Worm (Caenorhabditis elegans) whole organism, L4 larva: ENCODE measurements around the gene Y49F6B.2.
"Not testable (repeated sequence)": the region's sequence is repeated elsewhere in the genome, so short reads cannot be mapped to it uniquely, and the experiment has no call there.

Experiments
- F37D6.2 ChIP-seq: sonication (generic microtip); optimal IDR thresholded peaks from 2 replicates; lab custom pipeline; 2016; ENCODE audit warnings: mild to moderate bottlenecking, missing genetic modification characterization, missing compliant biosample characterization
- F49E8.2 ChIP-seq: sonication (generic microtip); optimal IDR thresholded peaks from 2 replicates; lab custom pipeline; 2016; ENCODE audit warnings: missing compliant biosample characterization, mild to moderate bottlenecking, missing genetic modification characterization, borderline replicate concordance
- Y105C5A.15 ChIP-seq: fragments of 200-800 bp; sonication (Bioruptor generic); IDR thresholded peaks from 2 replicates; pipeline ENCODE4 v1.3.6; 2022; ENCODE audit warnings: missing genetic modification characterization, missing compliant biosample characterization
- aha-1 ChIP-seq: fragments of 150-350 bp; peaks from one replicate; lab custom pipeline; 2014; ENCODE audit warnings: missing biosample characterization, missing genetic modification characterization
- ama-1 ChIP-seq: fragments of 150-350 bp; optimal IDR thresholded peaks from 2 replicates; lab custom pipeline; 2014; ENCODE audit warnings: inconsistent platforms, mixed read lengths
- arid-1 ChIP-seq: fragments of 200-800 bp; sonication (Bioruptor generic); conservative IDR thresholded peaks from 2 replicates; pipeline ENCODE4 v1.3.6; 2022; ENCODE audit warnings: missing genetic modification reagents, missing genetic modification characterization, missing compliant biosample characterization
- attf-4 ChIP-seq: sonication (generic microtip); optimal IDR thresholded peaks from 3 replicates; lab custom pipeline; 2017; ENCODE audit warnings: missing biosample characterization, missing genetic modification characterization
- ceh-20 ChIP-seq: fragments of 200-800 bp; sonication (Bioruptor generic); IDR thresholded peaks from 2 replicates; pipeline ENCODE4 v1.3.6; 2022; ENCODE audit warnings: missing genetic modification reagents, missing genetic modification characterization, missing compliant biosample characterization
- ceh-32 ChIP-seq: sonication (generic microtip); optimal IDR thresholded peaks from 2 replicates; lab custom pipeline; 2016; ENCODE audit warnings: mild to moderate bottlenecking, missing genetic modification characterization, missing compliant biosample characterization; ENCODE audit not compliant: poor library complexity
- ceh-82 ChIP-seq: sonication (generic microtip); optimal IDR thresholded peaks from 2 replicates; lab custom pipeline; 2017; ENCODE audit warnings: missing biosample characterization, missing genetic modification characterization
- daf-19 ChIP-seq: fragments of 200-800 bp; sonication (Bioruptor generic); conservative IDR thresholded peaks from 2 replicates; pipeline ENCODE4 v1.3.6; 2022; ENCODE audit warnings: missing genetic modification characterization, missing compliant biosample characterization
- dmd-6 ChIP-seq: fragments of 200-800 bp; sonication (Bioruptor generic); IDR thresholded peaks from 2 replicates; pipeline ENCODE4 v1.3.6; 2022; ENCODE audit warnings: missing genetic modification reagents, missing genetic modification characterization, missing compliant biosample characterization
- dmd-8 ChIP-seq: fragments of 200-800 bp; sonication (Bioruptor generic); IDR thresholded peaks from 2 replicates; pipeline ENCODE4 v1.3.6; 2022; ENCODE audit warnings: missing genetic modification characterization, missing compliant biosample characterization
- egl-43 ChIP-seq: fragments of 200-800 bp; sonication (Bioruptor generic); IDR thresholded peaks from 2 replicates; pipeline ENCODE4 v1.3.6; 2022; ENCODE audit warnings: missing genetic modification reagents, missing genetic modification characterization, missing compliant biosample characterization
- fkh-10 ChIP-seq: fragments of 150-350 bp; optimal IDR thresholded peaks from 2 replicates; lab custom pipeline; 2014; ENCODE audit warnings: missing biosample characterization, missing genetic modification reagents, missing genetic modification characterization
- hlh-30 ChIP-seq: sonication (generic microtip); optimal IDR thresholded peaks from 2 replicates; lab custom pipeline; 2017; ENCODE audit warnings: antibody characterized with exemption, mild to moderate bottlenecking, missing genetic modification characterization, missing compliant biosample characterization; ENCODE audit not compliant: insufficient read depth
- lin-13 ChIP-seq: fragments of 150-350 bp; optimal IDR thresholded peaks from 2 replicates; lab custom pipeline; 2014; ENCODE audit warnings: missing biosample characterization, missing genetic modification reagents, missing genetic modification characterization
- lin-15B ChIP-seq: fragments of 150-350 bp; sonication (generic microtip); optimal IDR thresholded peaks from 3 replicates; lab custom pipeline; 2014; ENCODE audit warnings: missing biosample characterization, missing genetic modification characterization
- lsy-2 ChIP-seq, 2 experiments: fragments of 150-350 bp in 1 of 2; sonication (generic microtip) in 1 of 2; optimal IDR thresholded peaks; 2 replicates each; lab custom pipeline; 2014 to 2017; ENCODE audit warnings: missing biosample characterization in 2 of 2, missing genetic modification characterization in 2 of 2
- madf-5 ChIP-seq, 2 experiments: fragments of 200-800 bp; sonication (Bioruptor generic); IDR thresholded peaks; 2 replicates each; pipeline ENCODE4 v1.3.6; 2022; ENCODE audit warnings: missing compliant biosample characterization in 2 of 2, missing genetic modification characterization in 2 of 2
- madf-9 ChIP-seq: fragments of 200-800 bp; sonication (Bioruptor generic); conservative IDR thresholded peaks from 2 replicates; pipeline ENCODE4 v1.3.6; 2022; ENCODE audit warnings: missing genetic modification reagents, missing genetic modification characterization, missing compliant biosample characterization
- mes-2 ChIP-seq: sonication (generic microtip); optimal IDR thresholded peaks from 2 replicates; lab custom pipeline; 2016; ENCODE audit warnings: missing genotype, mild to moderate bottlenecking, missing genetic modification characterization, missing compliant biosample characterization; ENCODE audit not compliant: poor library complexity, severe bottlenecking
- mxl-2 ChIP-seq: fragments of 200-800 bp; sonication (Bioruptor generic); conservative IDR thresholded peaks from 2 replicates; pipeline ENCODE4 v1.3.6; 2022; ENCODE audit warnings: missing genetic modification reagents, missing genetic modification characterization, missing compliant biosample characterization
- nhr-102 ChIP-seq: sonication (generic microtip); optimal IDR thresholded peaks from 2 replicates; lab custom pipeline; 2016; ENCODE audit warnings: mild to moderate bottlenecking, missing genetic modification characterization, moderate library complexity, missing compliant biosample characterization
- nhr-28 ChIP-seq: fragments of 150-350 bp; optimal IDR thresholded peaks from 2 replicates; lab custom pipeline; 2014; ENCODE audit warnings: missing biosample characterization, missing genetic modification characterization
- nhr-48 ChIP-seq: sonication (generic microtip); optimal IDR thresholded peaks from 2 replicates; lab custom pipeline; 2016; ENCODE audit warnings: mild to moderate bottlenecking, missing genetic modification characterization, missing compliant biosample characterization
- nhr-76 ChIP-seq: fragments of 150-350 bp; optimal IDR thresholded peaks from 2 replicates; lab custom pipeline; 2014; ENCODE audit warnings: missing biosample characterization, missing genetic modification characterization
- pqm-1 ChIP-seq: sonication (generic microtip); optimal IDR thresholded peaks from 2 replicates; lab custom pipeline; 2017; ENCODE audit warnings: missing biosample characterization, missing genetic modification characterization
- set-16 ChIP-seq: fragments of 200-800 bp; sonication (Bioruptor generic); IDR thresholded peaks from 2 replicates; pipeline ENCODE4 v1.3.6; 2022; ENCODE audit warnings: missing genetic modification reagents, missing genetic modification characterization, missing compliant biosample characterization
- spr-1 ChIP-seq: sonication (generic microtip); optimal IDR thresholded peaks from 2 replicates; lab custom pipeline; 2016; ENCODE audit warnings: mild to moderate bottlenecking, missing genetic modification characterization, missing compliant biosample characterization
- unc-130 ChIP-seq: sonication (generic microtip); optimal IDR thresholded peaks from 2 replicates; lab custom pipeline; 2016; ENCODE audit warnings: missing genetic modification reagents, missing genetic modification characterization, missing compliant biosample characterization
- unc-39 ChIP-seq: sonication (generic microtip); optimal IDR thresholded peaks from 2 replicates; lab custom pipeline; 2017; ENCODE audit warnings: missing biosample characterization, missing genetic modification characterization
- unc-62 ChIP-seq, 3 experiments: fragments of 150-350 bp in 1 of 3; sonication (generic microtip); optimal IDR thresholded peaks in 2 of 3; peaks in 1 of 3; 1 replicate in 1 of 3; 2 replicates in 2 of 3; lab custom pipeline; 2014 to 2017; ENCODE audit warnings: missing biosample characterization in 3 of 3, missing genetic modification characterization in 3 of 3, missing genetic modification reagents in 3 of 3, missing genotype in 1 of 3
- vab-7 ChIP-seq: fragments of 200-800 bp; sonication (Bioruptor generic); IDR thresholded peaks from 2 replicates; pipeline ENCODE4 v1.3.6; 2022; ENCODE audit warnings: missing genetic modification reagents, missing genetic modification characterization, missing compliant biosample characterization

Gene Y49F6B.2

DNA sequence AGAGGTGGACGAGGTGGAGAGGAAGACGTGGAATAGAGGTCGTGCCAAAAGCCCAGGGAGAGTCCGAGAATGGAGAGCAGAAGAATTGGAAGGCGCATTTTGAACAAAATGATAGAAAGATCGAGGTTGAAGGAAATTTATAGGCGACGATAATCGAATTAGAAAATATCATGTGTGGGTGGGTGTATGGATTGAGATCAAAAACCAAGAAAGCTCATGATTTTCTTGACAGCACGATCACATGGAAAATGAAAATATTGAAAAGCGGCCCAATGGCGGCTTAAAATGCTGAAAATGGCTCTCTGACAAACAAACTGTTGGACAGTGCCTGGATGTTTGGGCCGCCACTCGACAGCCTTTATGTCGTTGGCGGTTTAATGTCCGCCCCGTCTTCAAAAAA is 39.7 kb upstream of the Y49F6B.2 start, which contains the start of gene C16C8.9:
C16C8.9 (minus strand) TSS at position 101 of the 400 bp plus-strand sequence.
- TF ChIP-seq daf-19 (GFP tag; lab: Robert Waterston, UW) (no peak), lsy-2 (tag; optimal IDR thresholded peaks at IDR 0.05; lab: Kevin White, UChicago) (no peak), attf-4 (tag; lab: Kevin White, UChicago) (no peak), ama-1 (lab: Kevin White, UChicago) (no peak), dmd-8 (GFP tag; lab: Robert Waterston, UW) (no peak), ceh-82 (no peak), mxl-2 (GFP tag; lab: Robert Waterston, UW) (no peak), pqm-1 (tag; lab: Kevin White, UChicago) (no peak), egl-43 (GFP tag; lab: Robert Waterston, UW) (no peak), unc-39 (tag; lab: Kevin White, UChicago) (no peak), F49E8.2 (no peak), nhr-28 (tag; lab: Kevin White, UChicago) (no peak), set-16 (GFP tag; lab: Robert Waterston, UW) (no peak), vab-7 (GFP tag; lab: Robert Waterston, UW) (no peak), spr-1 (tag; lab: Kevin White, UChicago) (no peak), arid-1 (GFP tag; lab: Robert Waterston, UW) (no peak), unc-130 (GFP tag; lab: Kevin White, UChicago) (no peak), fkh-10 (GFP tag; lab: Kevin White, UChicago) (no peak), nhr-102 (no peak), dmd-6 (GFP tag; lab: Robert Waterston, UW) (no peak)

DNA sequence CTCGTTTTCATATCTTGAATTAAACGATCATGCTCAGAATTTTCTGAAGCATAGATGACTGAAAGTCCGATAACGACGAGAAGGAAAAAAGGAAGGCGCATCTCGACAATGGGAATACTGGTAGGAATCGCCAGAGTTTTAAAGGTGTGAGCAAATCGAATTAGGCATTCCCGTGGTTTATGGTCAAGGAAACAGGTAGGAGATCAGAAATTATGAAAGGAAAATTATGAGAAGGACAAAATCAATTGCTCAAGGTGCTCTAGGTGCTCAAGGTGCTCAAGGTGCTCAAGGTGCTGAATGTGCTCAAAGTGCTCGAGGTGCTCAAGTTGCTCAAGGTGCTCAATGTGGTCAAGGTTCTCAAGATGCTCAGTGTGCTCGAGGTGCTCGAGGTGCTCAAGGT is 38.2 kb upstream of the Y49F6B.2 start, which contains the start of gene C16C8.10:
C16C8.10 (minus strand) TSS at position 101 of the 400 bp plus-strand sequence.
- TF ChIP-seq unc-62 (GFP tag; optimal IDR thresholded peaks at IDR 0.05 in 1 of 2; lab: Kevin White, UChicago) = peak in 1 of 2 experiments; percentile 23
- TF ChIP-seq unc-62 (tag; optimal IDR thresholded peaks at IDR 0.05; lab: Kevin White, UChicago) = not testable (repeated sequence)

DNA sequence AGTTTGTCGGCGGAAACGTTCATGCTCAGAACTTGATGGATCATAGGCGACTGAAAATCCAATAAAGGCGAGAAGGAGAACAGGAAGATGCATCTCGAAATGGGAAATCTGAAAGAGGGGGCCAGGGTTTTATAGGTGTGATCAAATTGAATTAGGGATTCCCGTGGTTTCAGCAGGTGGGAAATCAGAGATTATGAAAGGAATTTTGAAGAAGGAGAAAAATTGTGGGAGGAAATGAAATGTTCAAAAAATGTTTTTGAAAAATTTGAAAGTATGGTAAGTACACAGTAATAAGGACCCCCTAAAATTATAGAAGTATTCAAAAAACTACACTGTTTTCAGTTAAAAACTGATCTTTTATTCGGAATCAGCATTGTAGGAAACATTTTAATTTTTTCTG is 32.2 kb upstream of the Y49F6B.2 start, which contains the start of gene Y49F6B.20:
Y49F6B.20 (minus strand) TSS at position 101 of the 400 bp plus-strand sequence.
- no peak for TF ChIP-seq lin-15B (tag; lab: Kevin White, UChicago)
- TF ChIP-seq nhr-48 (tag; lab: Kevin White, UChicago) = no peak
- TF ChIP-seq nhr-102 = no peak
- no peak for TF ChIP-seq ceh-82
- no peak for TF ChIP-seq hlh-30 (tag; lab: Kevin White, UChicago)
- no peak for TF ChIP-seq ceh-20 (GFP tag; lab: Robert Waterston, UW)
- no peak for TF ChIP-seq madf-9 (GFP tag; lab: Robert Waterston, UW)
- TF ChIP-seq F37D6.2 (tag; lab: Kevin White, UChicago) = no peak
- TF ChIP-seq madf-5 (GFP tag; IDR thresholded peaks at IDR 0.05; lab: Robert Waterston, UW) = no peak
- TF ChIP-seq nhr-28 (tag; lab: Kevin White, UChicago) = no peak
- no peak for TF ChIP-seq Y105C5A.15 (GFP tag; lab: Robert Waterston, UW)
- TF ChIP-seq lin-13 (GFP tag; lab: Kevin White, UChicago) = no peak
- no peak for TF ChIP-seq nhr-76 (tag; lab: Kevin White, UChicago)
- TF ChIP-seq ceh-32 (tag; lab: Kevin White, UChicago) = no peak
- TF ChIP-seq, all 104 proteins: peak for 0

DNA sequence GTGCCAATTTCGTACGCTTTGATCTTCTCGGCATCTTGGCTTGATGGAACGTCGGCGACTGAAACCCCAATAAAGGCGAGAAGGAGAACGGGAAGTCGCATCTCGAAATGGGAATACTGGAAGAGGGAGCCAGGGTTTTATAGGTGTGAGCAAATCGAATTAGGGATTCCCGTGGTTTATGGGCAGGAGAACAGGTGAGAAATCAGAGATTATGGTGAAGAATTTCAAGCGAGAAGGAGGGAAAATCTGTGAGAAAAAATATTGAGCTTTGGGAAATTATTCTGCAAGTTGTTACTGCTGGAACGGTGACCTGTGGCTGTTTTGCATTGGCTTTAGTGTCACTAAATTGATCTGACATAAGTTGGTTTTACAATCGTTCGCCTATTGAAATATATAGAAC is 31.2 kb upstream of the Y49F6B.2 start, which contains the start of gene Y49F6B.13:
Y49F6B.13 (minus strand) TSS at position 101 of the 400 bp plus-strand sequence.
- TF ChIP-seq mes-2 (tag; lab: Kevin White, UChicago) (no peak), aha-1 (tag; lab: Kevin White, UChicago) (peak; percentile 17)
